Worm (Caenorhabditis elegans) whole organism, L4 larva: ENCODE data around the gene cdc-73.

Source experiments
- Y48G9A.11 ChIP-seq: fragments of 200-800 bp; sonication (Bioruptor generic); IDR thresholded peaks from 2 replicates; pipeline ENCODE4 v1.3.6; 2022; ENCODE audit warnings: missing genetic modification reagents, missing genetic modification characterization, missing compliant biosample characterization
- ama-1 ChIP-seq: fragments of 150-350 bp; optimal IDR thresholded peaks from 2 replicates; lab custom pipeline; 2014; ENCODE audit warnings: inconsistent platforms, mixed read lengths
- daf-12 ChIP-seq: fragments of 150-350 bp; optimal IDR thresholded peaks from 2 replicates; lab custom pipeline; 2014; ENCODE audit warnings: missing biosample characterization, missing genetic modification reagents, missing genetic modification characterization
- lsy-2 ChIP-seq, 2 experiments: fragments of 150-350 bp in 1 of 2; sonication (generic microtip) in 1 of 2; optimal IDR thresholded peaks; 2 replicates each; lab custom pipeline; 2014 to 2017; ENCODE audit warnings: missing biosample characterization in 2 of 2, missing genetic modification characterization in 2 of 2
- mdl-1 ChIP-seq, 2 experiments: fragments of 150-350 bp in 1 of 2; sonication (generic microtip) in 1 of 2; optimal IDR thresholded peaks; 2 replicates each; lab custom pipeline; 2014 to 2017; ENCODE audit warnings: missing biosample characterization in 2 of 2, missing genetic modification characterization in 2 of 2
- nhr-77 ChIP-seq: fragments of 150-350 bp; optimal IDR thresholded peaks from 2 replicates; lab custom pipeline; 2014; ENCODE audit warnings: missing biosample characterization, missing genetic modification characterization

- TF ChIP-seq lsy-2 (tag; optimal IDR thresholded peaks at IDR 0.05; lab: Kevin White, UChicago) (no peak), nhr-77 (tag; lab: Kevin White, UChicago) (no peak), mdl-1 (tag; optimal IDR thresholded peaks at IDR 0.05; lab: Kevin White, UChicago) (no peak), ama-1 (lab: Kevin White, UChicago) (no peak), daf-12 (tag; lab: Kevin White, UChicago) (no peak), Y48G9A.11 (GFP tag; lab: Robert Waterston, UW) (no peak)
These were observed 40.7 kb downstream of the cdc-73 start for ce11 chrIV:4083094-4083493.
